Worm (Caenorhabditis elegans) whole organism, late embryonic: Measurements from ENCODE around the gene F01G4.4.

Source experiments
- C38D4.7 ChIP-seq: fragments of 200-800 bp; sonication (Bioruptor generic); optimal IDR thresholded peaks from 2 replicates; lab custom pipeline; 2018; ENCODE audit warnings: mild to moderate bottlenecking, missing genetic modification characterization, moderate library complexity, missing compliant biosample characterization
- ahr-1 ChIP-seq: sonication (generic microtip); optimal IDR thresholded peaks from 2 replicates; lab custom pipeline; 2016; ENCODE audit warnings: missing genetic modification characterization, missing compliant biosample characterization
- ama-1 ChIP-seq: fragments of 150-350 bp; optimal IDR thresholded peaks from 2 replicates; lab custom pipeline; 2014
- ceh-14 ChIP-seq: sonication (generic microtip); optimal IDR thresholded peaks from 2 replicates; lab custom pipeline; 2016; ENCODE audit warnings: missing genotype, missing genetic modification characterization, missing compliant biosample characterization
- ceh-19 ChIP-seq: fragments of 200-800 bp; sonication (Bioruptor generic); optimal IDR thresholded peaks from 2 replicates; lab custom pipeline; 2018; ENCODE audit warnings: mild to moderate bottlenecking, missing genetic modification characterization, missing compliant biosample characterization
- ceh-2 ChIP-seq: sonication (generic microtip); optimal IDR thresholded peaks from 2 replicates; lab custom pipeline; 2016; ENCODE audit warnings: missing genotype, missing genetic modification characterization, missing compliant biosample characterization
- ceh-24 ChIP-seq: sonication (generic microtip); optimal IDR thresholded peaks from 2 replicates; lab custom pipeline; 2016; ENCODE audit warnings: mild to moderate bottlenecking, missing genetic modification characterization, missing compliant biosample characterization
- ceh-31 ChIP-seq: sonication (generic microtip); optimal IDR thresholded peaks from 2 replicates; lab custom pipeline; 2016; ENCODE audit warnings: missing genetic modification characterization, missing compliant biosample characterization
- ceh-34 ChIP-seq: sonication (generic microtip); optimal IDR thresholded peaks from 2 replicates; lab custom pipeline; 2016; ENCODE audit warnings: mild to moderate bottlenecking, missing genetic modification characterization, missing compliant biosample characterization
- ceh-45 ChIP-seq: fragments of 200-800 bp; sonication (Bioruptor generic); IDR thresholded peaks from 2 replicates; pipeline ENCODE4 v1.3.6; 2022; ENCODE audit warnings: missing genetic modification reagents, missing genetic modification characterization, missing compliant biosample characterization
- ceh-48 ChIP-seq: sonication (generic microtip); optimal IDR thresholded peaks from 2 replicates; lab custom pipeline; 2016; ENCODE audit warnings: missing genetic modification characterization, inconsistent platforms, missing compliant biosample characterization
- ceh-6 ChIP-seq: fragments of 200-800 bp; sonication (Bioruptor generic); optimal IDR thresholded peaks from 2 replicates; lab custom pipeline; 2018; ENCODE audit warnings: mild to moderate bottlenecking, missing genetic modification characterization, missing compliant biosample characterization
- che-1 ChIP-seq: sonication (generic microtip); optimal IDR thresholded peaks from 2 replicates; lab custom pipeline; 2016; ENCODE audit warnings: mild to moderate bottlenecking, missing genetic modification characterization, missing compliant biosample characterization
- dmd-4 ChIP-seq: sonication (generic microtip); optimal IDR thresholded peaks from 2 replicates; lab custom pipeline; 2016; ENCODE audit warnings: borderline replicate concordance, missing genetic modification characterization, missing compliant biosample characterization
- elt-2 ChIP-seq: sonication (generic microtip); optimal IDR thresholded peaks from 2 replicates; lab custom pipeline; 2016; ENCODE audit warnings: missing genetic modification reagents, missing genetic modification characterization, missing compliant biosample characterization
- eyg-1 ChIP-seq: sonication (generic microtip); optimal IDR thresholded peaks from 2 replicates; lab custom pipeline; 2016; ENCODE audit warnings: missing genotype, missing genetic modification characterization, missing compliant biosample characterization
- fax-1 ChIP-seq: sonication (generic microtip); optimal IDR thresholded peaks from 2 replicates; lab custom pipeline; 2016; ENCODE audit warnings: missing genotype, missing genetic modification characterization, missing compliant biosample characterization
- fkh-10 ChIP-seq: fragments of 150-350 bp; optimal IDR thresholded peaks from 2 replicates; lab custom pipeline; 2014; ENCODE audit warnings: missing biosample characterization, missing genetic modification reagents, missing genetic modification characterization
- hlh-13 ChIP-seq: fragments of 200-800 bp; sonication (Bioruptor generic); optimal IDR thresholded peaks from 2 replicates; lab custom pipeline; 2018; ENCODE audit warnings: mild to moderate bottlenecking, missing genetic modification characterization, missing compliant biosample characterization
- lim-6 ChIP-seq: sonication (generic microtip); optimal IDR thresholded peaks from 2 replicates; lab custom pipeline; 2016; ENCODE audit warnings: missing genetic modification characterization, missing compliant biosample characterization
- madf-2 ChIP-seq: sonication (generic microtip); optimal IDR thresholded peaks from 2 replicates; lab custom pipeline; 2017; ENCODE audit warnings: missing genetic modification characterization, missing compliant biosample characterization
- mec-3 ChIP-seq: sonication (generic microtip); optimal IDR thresholded peaks from 2 replicates; lab custom pipeline; 2016; ENCODE audit warnings: borderline replicate concordance, missing genetic modification characterization, missing compliant biosample characterization
- nfya-1 ChIP-seq: sonication (generic microtip); optimal IDR thresholded peaks from 2 replicates; lab custom pipeline; 2017; ENCODE audit warnings: missing genetic modification characterization, mild to moderate bottlenecking, missing compliant biosample characterization, antibody characterized with exemption, moderate library complexity
- nhr-11 ChIP-seq: fragments of 150-350 bp; optimal IDR thresholded peaks from 2 replicates; lab custom pipeline; 2014; ENCODE audit warnings: missing biosample characterization, missing genetic modification characterization
- nhr-232 ChIP-seq: sonication (generic microtip); optimal IDR thresholded peaks from 2 replicates; lab custom pipeline; 2016; ENCODE audit warnings: missing genetic modification characterization, missing compliant biosample characterization
- pat-9 ChIP-seq: fragments of 200-800 bp; sonication (Bioruptor generic); optimal IDR thresholded peaks from 2 replicates; lab custom pipeline; 2018; ENCODE audit warnings: mild to moderate bottlenecking, missing genetic modification characterization, moderate library complexity, missing compliant biosample characterization
- pax-1 ChIP-seq: fragments of 150-350 bp; optimal IDR thresholded peaks from 2 replicates; lab custom pipeline; 2014; ENCODE audit warnings: missing biosample characterization, missing genetic modification characterization
- pha-4 ChIP-seq: fragments of 150-350 bp; optimal IDR thresholded peaks from 2 replicates; lab custom pipeline; 2018; ENCODE audit warnings: missing biosample characterization, missing genetic modification reagents, missing genetic modification characterization
- pros-1 ChIP-seq: fragments of 150-350 bp; optimal IDR thresholded peaks from 2 replicates; lab custom pipeline; 2014; ENCODE audit warnings: missing biosample characterization, missing genetic modification reagents, missing genetic modification characterization
- ref-2 ChIP-seq: sonication (generic microtip); optimal IDR thresholded peaks from 2 replicates; lab custom pipeline; 2016; ENCODE audit warnings: missing genetic modification characterization, missing compliant biosample characterization
- rnt-1 ChIP-seq: sonication (generic microtip); optimal IDR thresholded peaks from 2 replicates; lab custom pipeline; 2016; ENCODE audit warnings: missing genetic modification characterization, missing compliant biosample characterization
- sox-2 ChIP-seq: fragments of 200-800 bp; sonication (Bioruptor generic); IDR thresholded peaks from 2 replicates; pipeline ENCODE4 v1.3.6; 2022; ENCODE audit warnings: missing genetic modification reagents, missing genetic modification characterization, missing compliant biosample characterization
- tbx-2 ChIP-seq: sonication (generic microtip); optimal IDR thresholded peaks from 2 replicates; lab custom pipeline; 2016; ENCODE audit warnings: missing genetic modification characterization, missing compliant biosample characterization
- tbx-7 ChIP-seq: sonication (generic microtip); optimal IDR thresholded peaks from 2 replicates; lab custom pipeline; 2016; ENCODE audit warnings: missing genotype, missing genetic modification characterization, missing compliant biosample characterization
- unc-3 ChIP-seq, 2 experiments: fragments of 200-800 bp in 1 of 2; sonication (Bioruptor generic) in 1 of 2; sonication (generic microtip) in 1 of 2; conservative IDR thresholded peaks in 1 of 2; optimal IDR thresholded peaks in 1 of 2; 2 replicates each; pipeline versions ENCODE4 v1.3.6 to Lab custom; 2016 to 2022; ENCODE audit warnings: missing compliant biosample characterization in 2 of 2, missing genetic modification characterization in 2 of 2, missing genetic modification reagents in 1 of 2
- unc-42 ChIP-seq: sonication (generic microtip); optimal IDR thresholded peaks from 2 replicates; lab custom pipeline; 2016; ENCODE audit warnings: missing genotype, missing genetic modification characterization, missing compliant biosample characterization
- ztf-16 ChIP-seq: sonication (generic microtip); optimal IDR thresholded peaks from 2 replicates; lab custom pipeline; 2017; ENCODE audit warnings: missing genetic modification characterization, missing compliant biosample characterization

Gene F01G4.4

ce11 chrIV:11119972-11120562 lies 23.1 kb upstream of the F01G4.4 start:
- TF ChIP-seq ceh-19 (GFP tag; lab: Kevin White, UChicago) (no peak), elt-2 (tag; lab: Kevin White, UChicago) (peak; percentile 15)

- no peak for TF ChIP-seq fax-1 (tag; lab: Kevin White, UChicago)
- no peak for TF ChIP-seq ceh-48 (tag; lab: Kevin White, UChicago)
- no peak for TF ChIP-seq ama-1
- no peak for TF ChIP-seq ceh-34 (tag; lab: Kevin White, UChicago)
- TF ChIP-seq ceh-45 = no peak
- TF ChIP-seq ceh-14 = no peak
- TF ChIP-seq nhr-11 (tag; lab: Kevin White, UChicago) = no peak
- no peak for TF ChIP-seq ceh-6 (GFP tag; lab: Kevin White, UChicago)
- TF ChIP-seq mec-3 (tag; lab: Kevin White, UChicago) = no peak
- no peak for TF ChIP-seq madf-2 (tag; lab: Kevin White, UChicago)
- TF ChIP-seq dmd-4 (tag; lab: Kevin White, UChicago) = no peak
- TF ChIP-seq lim-6 (tag; lab: Kevin White, UChicago) = no peak
- no peak for TF ChIP-seq ahr-1 (tag; lab: Kevin White, UChicago)
- TF ChIP-seq unc-42 (tag; lab: Kevin White, UChicago) = no peak
- no peak for TF ChIP-seq ref-2 (tag; lab: Kevin White, UChicago)
These were observed 18.5 kb upstream of the F01G4.4 start, which contains the start of gene spo-11 for ce11 chrIV:11124674-11125073. TSS of gene spo-11 (minus strand) at chrIV:11124862.

ce11 chrIV:11125200-11125599 lies 17.9 kb upstream of the F01G4.4 start:
- TF ChIP-seq pat-9 (tag; lab: Kevin White, UChicago) = no peak
- no peak for TF ChIP-seq tbx-7 (tag; lab: Kevin White, UChicago)
- peak; percentile 17 for TF ChIP-seq ceh-34 (tag; lab: Kevin White, UChicago)
- TF ChIP-seq hlh-13 = no peak
- TF ChIP-seq ceh-31 (tag; lab: Kevin White, UChicago) = peak; percentile 40
- no peak for TF ChIP-seq ceh-45
- peak; percentile 40 for TF ChIP-seq pros-1
- no peak for TF ChIP-seq mec-3 (tag; lab: Kevin White, UChicago)
- peak; percentile 6 for TF ChIP-seq ceh-2 (tag; lab: Kevin White, UChicago)
- TF ChIP-seq nfya-1 (tag; lab: Kevin White, UChicago) = peak; percentile 100
- no peak; the same call in 1 of the 2 replicates for TF ChIP-seq sox-2
- no peak for TF ChIP-seq C38D4.7 (GFP tag; lab: Kevin White, UChicago)
- no peak for TF ChIP-seq eyg-1
- TF ChIP-seq madf-2 (tag; lab: Kevin White, UChicago) = no peak

ce11 chrIV:11125604-11126003 lies 17.5 kb upstream of the F01G4.4 start:
- no peak for TF ChIP-seq rnt-1 (tag; lab: Kevin White, UChicago)
- TF ChIP-seq ref-2 (tag; lab: Kevin White, UChicago) = no peak

- no peak for TF ChIP-seq dmd-4 (tag; lab: Kevin White, UChicago)
- no peak for TF ChIP-seq nhr-232
These were observed 17.3 kb upstream of the F01G4.4 start, which contains the start of gene swsn-4 for ce11 chrIV:11126004-11126027. TSS of gene swsn-4 (plus strand) at chrIV:11126024.

ce11 chrIV:11126028-11126427 lies 17.1 kb upstream of the F01G4.4 start:
- TF ChIP-seq ceh-24 (tag; lab: Kevin White, UChicago) = no peak
- no peak for TF ChIP-seq pha-4
- no peak for TF ChIP-seq elt-2 (tag; lab: Kevin White, UChicago)
- TF ChIP-seq fkh-10 = no peak
- no peak for TF ChIP-seq pax-1 (tag; lab: Kevin White, UChicago)
- TF ChIP-seq ceh-19 (GFP tag; lab: Kevin White, UChicago) = no peak
- TF ChIP-seq unc-42 (tag; lab: Kevin White, UChicago) = no peak
- TF ChIP-seq ceh-6 (GFP tag; lab: Kevin White, UChicago) = no peak
- no peak for TF ChIP-seq ama-1
- no peak for TF ChIP-seq ztf-16 (tag; lab: Kevin White, UChicago)
- TF ChIP-seq rnt-1 (tag; lab: Kevin White, UChicago) = no peak
- no peak for TF ChIP-seq tbx-2 (tag; lab: Kevin White, UChicago)
- TF ChIP-seq unc-3 (GFP tag; conservative IDR thresholded peaks at IDR 0.05; lab: Robert Waterston, UW) = no peak
- no peak for TF ChIP-seq unc-3 (tag; optimal IDR thresholded peaks at IDR 0.05; lab: Kevin White, UChicago)
- no peak for TF ChIP-seq che-1 (tag; lab: Kevin White, UChicago)
